Worm (Caenorhabditis elegans): ENCODE data around the gene C06C3.3.

DNA sequence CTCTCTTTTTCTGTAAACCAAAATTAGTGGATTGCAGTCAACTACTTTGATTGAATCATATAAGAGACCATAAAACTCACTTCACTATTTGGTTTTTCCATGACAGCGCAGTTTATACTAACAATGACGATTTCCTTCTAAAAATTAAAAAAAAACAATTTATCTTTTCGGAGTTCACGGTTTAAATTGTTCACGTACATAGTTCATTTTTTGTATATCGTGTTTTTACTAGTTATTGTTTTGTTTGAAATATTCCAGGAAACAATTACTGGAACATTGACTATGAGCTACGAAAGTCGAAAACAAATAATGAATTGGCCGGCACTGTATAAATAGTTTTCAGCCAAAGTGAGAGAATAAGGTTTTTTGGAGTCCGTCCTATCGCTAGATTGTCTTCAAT lies 20.4 kb upstream of the C06C3.3 start, which contains the start of gene lido-17:
- TF ChIP-seq zag-1 (tag; optimal IDR thresholded peaks at IDR 0.05), result no peak
- no peak for TF ChIP-seq egl-27 (tag; optimal IDR thresholded peaks at IDR 0.05)
- TF ChIP-seq unc-30 (tag; optimal IDR thresholded peaks at IDR 0.05), result no peak
- TF ChIP-seq jun-1 (tag; optimal IDR thresholded peaks at IDR 0.05), result no peak
- TF ChIP-seq aha-1 (tag; optimal IDR thresholded peaks at IDR 0.05), result no peak
- TF ChIP-seq nhr-20 (tag; optimal IDR thresholded peaks at IDR 0.05), result no peak
- no peak for TF ChIP-seq grh-1 (GFP tag; IDR thresholded peaks at IDR 0.05)
- TF ChIP-seq lsy-2 (tag; optimal IDR thresholded peaks at IDR 0.05), result no peak
- TF ChIP-seq sox-4 (tag; optimal IDR thresholded peaks at IDR 0.05), result no peak
- no peak for TF ChIP-seq mdl-1 (tag; optimal IDR thresholded peaks at IDR 0.05)
- no peak for TF ChIP-seq unc-98 (GFP tag; IDR thresholded peaks at IDR 0.05)
- no peak for TF ChIP-seq rnt-1 (tag; optimal IDR thresholded peaks at IDR 0.05)
- TF ChIP-seq nhr-76 (tag; optimal IDR thresholded peaks at IDR 0.05), result no peak
- TF ChIP-seq ceh-63 (GFP tag; optimal IDR thresholded peaks at IDR 0.05), result no peak

Data from whole organism, L1 larva.